Fruit fly (Drosophila melanogaster): ENCODE results near the gene CG11608.

The CG11608 gene

DNA sequence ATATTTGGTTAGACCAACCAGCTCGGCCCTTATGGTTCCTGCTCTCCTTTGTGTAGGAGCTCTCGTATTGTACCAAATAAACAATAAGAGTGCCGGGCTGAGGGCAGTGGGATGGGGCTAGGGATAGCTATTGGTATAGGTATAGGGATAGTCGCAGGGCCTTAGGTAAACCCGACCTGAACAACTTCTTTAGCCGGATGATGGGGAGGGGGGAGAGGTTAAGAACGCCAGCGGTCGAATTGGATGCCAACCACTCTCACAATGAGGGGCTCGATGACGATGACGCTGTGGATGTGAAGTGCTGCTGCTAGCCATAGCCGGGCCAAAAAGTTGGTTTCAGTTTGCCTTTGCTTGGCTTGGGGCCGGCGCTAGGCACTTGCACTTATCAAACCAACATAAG lies 9.1 kb downstream of the CG11608 start:
- 0 out of 3 replicates have a peak, but pooled peaks have one; percentile 26 for TF ChIP-seq fd96Ca (GFP tag; IDR thresholded peaks at IDR 0.05)
- TF ChIP-seq CG10348 (GFP tag; IDR thresholded peaks at IDR 0.05) = no peak

DNA sequence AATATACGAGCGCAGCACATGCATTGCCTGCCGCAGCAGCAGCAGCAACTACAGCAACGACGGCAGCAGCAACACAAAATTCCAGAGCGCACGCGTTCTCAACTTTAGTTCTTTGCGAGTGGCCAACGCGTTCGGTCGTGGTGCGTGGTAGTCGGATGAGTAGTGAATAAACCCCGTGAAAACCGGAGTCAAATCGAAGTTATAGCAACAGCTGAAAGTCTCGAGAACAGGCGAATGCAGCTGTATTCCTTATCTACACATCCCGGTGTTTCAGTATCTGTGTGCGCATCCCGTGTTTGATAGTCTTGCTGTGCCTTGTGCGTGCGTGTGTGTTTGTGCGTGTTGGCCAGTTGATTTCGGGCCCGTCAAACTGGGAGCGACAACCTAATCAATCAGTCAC lies 9.7 kb downstream of the CG11608 start, which contains the start of gene Dtg:
TSS of gene Dtg (plus strand) at position 105 of the 400 bp plus-strand sequence.
- TF ChIP-seq Ets98B (GFP tag; IDR thresholded peaks at IDR 0.05) (0 out of 2 replicates have a peak, but pooled peaks have one; percentile 11), CG15710 (tag; optimal IDR thresholded peaks at IDR 0.05) (no peak), CG32121 (GFP tag; IDR thresholded peaks at IDR 0.05) (no peak), D1 (tag; optimal IDR thresholded peaks at IDR 0.05) (no peak), EcR (GFP tag; optimal IDR thresholded peaks at IDR 0.05) (peak; percentile 66), CG8159 (tag; optimal IDR thresholded peaks at IDR 0.05) (no peak), CG4496 (GFP tag; IDR thresholded peaks at IDR 0.05) (peak; percentile 50; the same call in 1 of the 3 replicates), fd96Ca (GFP tag; IDR thresholded peaks at IDR 0.05) (no peak), CG10348 (GFP tag; IDR thresholded peaks at IDR 0.05) (no peak), CG17806 (tag; optimal IDR thresholded peaks at IDR 0.05) (no peak), Snoo (tag; optimal IDR thresholded peaks at IDR 0.05) (no peak), CG12605 (GFP tag; IDR thresholded peaks at IDR 0.05) (0 out of 2 replicates have a peak, but pooled peaks have one; percentile 24), CG8301 (tag; optimal IDR thresholded peaks at IDR 0.05) (no peak), CG34367 (tag; optimal IDR thresholded peaks at IDR 0.05) (no peak), Pif1B (GFP tag; optimal IDR thresholded peaks at IDR 0.05) (no peak), CG14655 (GFP tag; optimal IDR thresholded peaks at IDR 0.05) (no peak), CG9948 (tag; optimal IDR thresholded peaks at IDR 0.05) (no peak), Pif1A (GFP tag; optimal IDR thresholded peaks at IDR 0.05) (no peak), CG13204 (GFP tag; optimal IDR thresholded peaks at IDR 0.05) (no peak), gl (tag; optimal IDR thresholded peaks at IDR 0.05) (no peak), rn (GFP tag; IDR thresholded peaks at IDR 0.05) (no peak)

DNA sequence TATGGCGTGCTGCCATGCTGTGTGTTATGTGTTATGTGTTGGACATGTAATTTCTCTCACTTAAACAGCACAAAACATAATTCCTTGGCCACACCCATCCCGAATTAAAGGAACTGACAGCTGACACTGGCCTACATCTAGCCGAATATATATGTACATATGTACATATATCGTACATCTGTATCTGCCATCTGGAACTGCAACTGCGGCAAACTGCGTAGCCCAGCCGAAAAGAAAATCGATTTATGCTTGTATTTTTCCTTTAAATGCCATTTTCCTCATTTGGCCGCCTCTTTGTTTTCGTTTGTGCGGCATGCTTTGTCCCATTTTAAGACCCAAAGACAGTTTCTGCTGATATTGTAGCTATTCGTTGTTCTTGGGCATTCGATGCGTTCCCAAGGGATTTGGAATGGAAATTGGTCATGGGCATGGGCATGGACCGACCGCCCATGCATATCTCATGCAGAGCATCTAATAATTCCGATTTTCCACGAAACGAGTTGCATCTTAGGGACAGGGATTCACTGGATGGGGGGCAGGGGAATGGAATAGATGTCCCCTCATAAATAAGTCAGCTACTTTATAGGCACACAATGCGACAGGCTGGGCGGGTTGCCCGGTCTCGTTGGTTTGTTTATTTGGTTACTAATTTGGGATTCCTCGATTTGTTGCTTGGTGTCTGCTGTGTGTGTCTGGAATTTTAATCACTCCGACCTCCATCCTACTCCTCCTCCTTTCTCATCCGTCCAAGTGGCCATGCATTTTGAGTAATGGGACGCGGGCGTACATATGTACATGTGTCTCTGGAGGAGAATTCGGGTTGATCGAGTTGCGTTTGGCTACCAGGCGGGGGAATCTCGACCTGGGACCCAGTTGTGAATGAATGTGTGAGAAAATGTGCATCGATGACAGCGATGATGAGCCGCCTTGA lies 11.1 kb downstream of the CG11608 start:
- TF ChIP-seq D1 (tag; optimal IDR thresholded peaks at IDR 0.05) (no peak), CG9948 (tag; optimal IDR thresholded peaks at IDR 0.05) (no peak), CG10348 (GFP tag; IDR thresholded peaks at IDR 0.05) (no peak), CG34367 (tag; optimal IDR thresholded peaks at IDR 0.05) (no peak), CG8159 (tag; optimal IDR thresholded peaks at IDR 0.05) (no peak), CG14655 (GFP tag; optimal IDR thresholded peaks at IDR 0.05) (no peak), CG13204 (GFP tag; optimal IDR thresholded peaks at IDR 0.05) (no peak), CG17806 (tag; optimal IDR thresholded peaks at IDR 0.05) (no peak)

dm6 chr3R:12650537-12650936 lies 12.3 kb downstream of the CG11608 start:
- TF ChIP-seq Pif1A (GFP tag; optimal IDR thresholded peaks at IDR 0.05) = no peak
- TF ChIP-seq D1 (tag; optimal IDR thresholded peaks at IDR 0.05) = peak; percentile 29
- no peak for TF ChIP-seq CG10348 (GFP tag; IDR thresholded peaks at IDR 0.05)

- TF ChIP-seq CG15710 (tag; optimal IDR thresholded peaks at IDR 0.05) (no peak), CG13204 (GFP tag; optimal IDR thresholded peaks at IDR 0.05) (no peak), CG9948 (tag; optimal IDR thresholded peaks at IDR 0.05) (no peak)
Measured at dm6 chr3R:12652736-12653135, 14.5 kb downstream of the CG11608 start.

DNA sequence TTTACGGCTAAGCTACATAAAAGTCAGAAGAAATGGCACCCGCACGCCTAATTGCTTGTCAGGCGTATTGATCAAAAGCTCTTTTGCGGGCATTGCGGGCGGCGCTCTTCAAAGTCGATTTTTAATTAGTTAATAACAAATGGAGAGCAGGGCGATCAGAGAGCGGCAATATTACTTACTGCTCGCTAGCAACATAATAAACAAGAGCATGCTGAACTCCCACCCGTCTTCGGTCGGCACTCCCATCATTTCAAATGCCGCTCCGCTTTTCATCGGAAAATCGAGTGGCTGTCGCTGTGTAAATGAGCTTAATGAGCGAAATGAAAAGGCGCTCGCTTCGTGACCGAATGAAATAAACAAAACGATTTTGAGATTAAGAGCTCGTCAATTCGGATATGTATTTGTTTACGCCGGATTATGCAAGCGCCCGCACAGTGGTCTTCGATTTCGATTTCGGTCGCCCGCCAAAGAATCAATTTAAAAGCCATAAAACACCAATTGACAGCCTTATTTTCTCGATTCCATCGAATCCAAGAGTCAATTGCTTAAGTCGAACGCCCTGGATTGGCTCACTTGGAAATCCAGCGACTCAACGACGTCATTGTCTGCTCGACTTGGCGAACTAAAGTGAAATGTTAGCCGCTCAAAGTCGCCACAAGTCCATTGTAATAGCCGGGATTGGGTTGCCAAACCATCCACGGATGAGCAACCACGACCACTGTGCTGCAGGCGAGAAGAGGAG lies 15.4 kb downstream of the CG11608 start:
- no peak for TF ChIP-seq Pif1B (GFP tag; optimal IDR thresholded peaks at IDR 0.05)
- TF ChIP-seq CG8159 (tag; optimal IDR thresholded peaks at IDR 0.05) = no peak
- TF ChIP-seq CG13204 (GFP tag; optimal IDR thresholded peaks at IDR 0.05) = no peak
- no peak for TF ChIP-seq Pif1A (GFP tag; optimal IDR thresholded peaks at IDR 0.05)
- no peak for TF ChIP-seq Snoo (tag; optimal IDR thresholded peaks at IDR 0.05)
- peak; percentile 79 for TF ChIP-seq CG32121 (GFP tag; IDR thresholded peaks at IDR 0.05)
- no peak for TF ChIP-seq CG17806 (tag; optimal IDR thresholded peaks at IDR 0.05)
- no peak for TF ChIP-seq EcR (GFP tag; optimal IDR thresholded peaks at IDR 0.05)
- 0 out of 3 replicates have a peak, but pooled peaks have one; percentile 18 for TF ChIP-seq CG4496 (GFP tag; IDR thresholded peaks at IDR 0.05)
- peak; percentile 46 for TF ChIP-seq Ets98B (GFP tag; IDR thresholded peaks at IDR 0.05)
- peak; percentile 46 for TF ChIP-seq rn (GFP tag; IDR thresholded peaks at IDR 0.05)
- TF ChIP-seq gl (tag; optimal IDR thresholded peaks at IDR 0.05) = no peak
- TF ChIP-seq CG34367 (tag; optimal IDR thresholded peaks at IDR 0.05) = no peak
- TF ChIP-seq D1 (tag; optimal IDR thresholded peaks at IDR 0.05) = no peak
- TF ChIP-seq fd96Ca (GFP tag; IDR thresholded peaks at IDR 0.05) = peak; percentile 80
- TF ChIP-seq CG14655 (GFP tag; optimal IDR thresholded peaks at IDR 0.05) = peak; percentile 55
- TF ChIP-seq CG15710 (tag; optimal IDR thresholded peaks at IDR 0.05) = no peak
- no peak for TF ChIP-seq CG12605 (GFP tag; IDR thresholded peaks at IDR 0.05)
- peak; percentile 52; the same call in 1 of the 2 replicates for TF ChIP-seq CG10348 (GFP tag; IDR thresholded peaks at IDR 0.05)
- peak; percentile 47 for TF ChIP-seq CG8301 (tag; optimal IDR thresholded peaks at IDR 0.05)
- no peak for TF ChIP-seq CG9948 (tag; optimal IDR thresholded peaks at IDR 0.05)
